Worm (Caenorhabditis elegans) whole organism, L1 larva: ENCODE data around the gene F21D5.9.

Experiments
- F16B12.6 ChIP-seq: fragments of 150-350 bp; optimal IDR thresholded peaks from 2 replicates; lab custom pipeline; 2014; ENCODE audit warnings: missing biosample characterization, missing genetic modification characterization
- Y116A8C.19 ChIP-seq: sonication (generic microtip); optimal IDR thresholded peaks from 2 replicates; lab custom pipeline; 2016; ENCODE audit warnings: missing compliant biosample characterization, missing genetic modification characterization, borderline replicate concordance
- aha-1 ChIP-seq: fragments of 150-350 bp; optimal IDR thresholded peaks from 2 replicates; lab custom pipeline; 2014; ENCODE audit warnings: missing biosample characterization, missing genetic modification characterization
- alr-1 ChIP-seq: fragments of 200-800 bp; sonication (Bioruptor generic); optimal IDR thresholded peaks from 2 replicates; lab custom pipeline; 2018; ENCODE audit warnings: borderline replicate concordance, mild to moderate bottlenecking, missing genetic modification characterization, missing compliant biosample characterization
- aly-2 ChIP-seq: fragments of 150-350 bp; optimal IDR thresholded peaks from 2 replicates; lab custom pipeline; 2014; ENCODE audit warnings: missing biosample characterization, missing genetic modification characterization
- ceh-82 ChIP-seq, 3 experiments: fragments of 150-350 bp in 1 of 3; sonication (generic microtip) in 2 of 3; optimal IDR thresholded peaks; 2 replicates each; lab custom pipeline; 2014 to 2017; ENCODE audit warnings: missing biosample characterization in 3 of 3, missing genetic modification characterization in 3 of 3
- ceh-88 ChIP-seq: fragments of 200-800 bp; sonication (Bioruptor generic); IDR thresholded peaks from 2 replicates; pipeline ENCODE4 v1.3.6; 2022; ENCODE audit warnings: missing genetic modification characterization, missing compliant biosample characterization
- ceh-90 ChIP-seq: sonication (generic microtip); optimal IDR thresholded peaks from 2 replicates; lab custom pipeline; 2016; ENCODE audit warnings: missing genetic modification characterization, missing compliant biosample characterization
- dpl-1 ChIP-seq, 3 experiments: fragments of 150-350 bp in 2 of 3; sonication (generic microtip) in 1 of 3; optimal IDR thresholded peaks; 2 replicates each; lab custom pipeline; 2014 to 2017; ENCODE audit warnings: missing biosample characterization in 3 of 3, missing genetic modification characterization in 3 of 3, missing genetic modification reagents in 3 of 3
- dsc-1 ChIP-seq: sonication (generic microtip); optimal IDR thresholded peaks from 2 replicates; lab custom pipeline; 2016; ENCODE audit warnings: mild to moderate bottlenecking, missing genetic modification characterization, missing compliant biosample characterization
- efl-1 ChIP-seq, 4 experiments: fragments of 150-350 bp; optimal IDR thresholded peaks in 3 of 4; peaks in 1 of 4; 1 replicate in 1 of 4; 2 replicates in 3 of 4; lab custom pipeline; 2014; ENCODE audit warnings: missing biosample characterization in 2 of 4, missing genetic modification characterization in 2 of 4, missing genetic modification reagents in 2 of 4
- egl-13 ChIP-seq: sonication (generic microtip); optimal IDR thresholded peaks from 2 replicates; lab custom pipeline; 2016; ENCODE audit warnings: missing genotype, missing genetic modification reagents, missing genetic modification characterization, missing compliant biosample characterization
- egl-27 ChIP-seq, 2 experiments: fragments of 150-350 bp in 1 of 2; sonication (generic microtip); optimal IDR thresholded peaks; 3 replicates each; lab custom pipeline; 2017 to 2018; ENCODE audit warnings: missing biosample characterization in 2 of 2, missing genetic modification characterization in 2 of 2, missing genetic modification reagents in 2 of 2
- elt-2 ChIP-seq: sonication (generic microtip); optimal IDR thresholded peaks from 2 replicates; lab custom pipeline; 2016; ENCODE audit warnings: missing genetic modification characterization, mild to moderate bottlenecking, inconsistent platforms, missing compliant biosample characterization, missing genetic modification reagents
- elt-3 ChIP-seq, 6 experiments: fragments of 150-350 bp in 1 of 6; sonication (generic microtip); optimal IDR thresholded peaks; 2 replicates each; lab custom pipeline; 2017 to 2018; ENCODE audit warnings: missing biosample characterization in 6 of 6, missing genetic modification characterization in 6 of 6, inconsistent platforms in 1 of 6
- ets-5 ChIP-seq: fragments of 200-800 bp; sonication (Bioruptor generic); IDR thresholded peaks from 2 replicates; pipeline ENCODE4 v1.3.6; 2022; ENCODE audit warnings: missing genetic modification characterization, missing compliant biosample characterization
- fkh-10 ChIP-seq: sonication (generic microtip); optimal IDR thresholded peaks from 2 replicates; lab custom pipeline; 2017; ENCODE audit warnings: missing biosample characterization, missing genetic modification reagents, missing genetic modification characterization
- fkh-4 ChIP-seq: sonication (generic microtip); optimal IDR thresholded peaks from 2 replicates; lab custom pipeline; 2016; ENCODE audit warnings: missing compliant biosample characterization, missing genetic modification characterization, borderline replicate concordance
- fkh-8 ChIP-seq: sonication (generic microtip); optimal IDR thresholded peaks from 2 replicates; lab custom pipeline; 2016; ENCODE audit warnings: mild to moderate bottlenecking, missing genetic modification characterization, missing compliant biosample characterization
- hpl-2 ChIP-seq: fragments of 150-350 bp; optimal IDR thresholded peaks from 2 replicates; lab custom pipeline; 2014; ENCODE audit warnings: missing biosample characterization, missing genetic modification reagents, missing genetic modification characterization
- irx-1 ChIP-seq: sonication (generic microtip); optimal IDR thresholded peaks from 2 replicates; lab custom pipeline; 2016; ENCODE audit warnings: missing genetic modification characterization, missing compliant biosample characterization
- isw-1 ChIP-seq: fragments of 200-800 bp; sonication (Bioruptor generic); IDR thresholded peaks from 2 replicates; pipeline ENCODE4 v1.3.6; 2022; ENCODE audit warnings: missing genetic modification characterization, missing compliant biosample characterization
- jun-1 ChIP-seq: fragments of 150-350 bp; optimal IDR thresholded peaks from 2 replicates; lab custom pipeline; 2014; ENCODE audit warnings: missing biosample characterization, missing genetic modification reagents, missing genetic modification characterization
- lin-13 ChIP-seq: fragments of 150-350 bp; optimal IDR thresholded peaks from 2 replicates; lab custom pipeline; 2014; ENCODE audit warnings: missing biosample characterization, missing genetic modification reagents, missing genetic modification characterization
- lin-14 ChIP-seq: fragments of 200-800 bp; sonication (Bioruptor generic); optimal IDR thresholded peaks from 2 replicates; lab custom pipeline; 2018; ENCODE audit warnings: mild to moderate bottlenecking, missing genetic modification characterization, moderate library complexity, missing compliant biosample characterization
- lin-15B ChIP-seq: fragments of 150-350 bp; sonication (generic microtip); optimal IDR thresholded peaks from 3 replicates; lab custom pipeline; 2014; ENCODE audit warnings: missing biosample characterization, missing genetic modification characterization
- lin-35 ChIP-seq, 2 experiments: fragments of 150-350 bp; optimal IDR thresholded peaks; 2 replicates each; lab custom pipeline; 2014; ENCODE audit warnings: missing biosample characterization in 2 of 2, missing genetic modification characterization in 2 of 2, missing genetic modification reagents in 2 of 2
- lir-3 ChIP-seq: sonication (generic microtip); optimal IDR thresholded peaks from 2 replicates; lab custom pipeline; 2016; ENCODE audit warnings: mild to moderate bottlenecking, missing genetic modification characterization, moderate library complexity, missing compliant biosample characterization; ENCODE audit not compliant: poor library complexity
- lsy-2 ChIP-seq, 2 experiments: fragments of 150-350 bp; optimal IDR thresholded peaks; 2 replicates each; lab custom pipeline; 2014; ENCODE audit warnings: missing biosample characterization in 2 of 2, missing genetic modification characterization in 2 of 2
- mab-9 ChIP-seq: fragments of 200-800 bp; sonication (Bioruptor generic); IDR thresholded peaks from 2 replicates; pipeline ENCODE4 v1.3.6; 2022; ENCODE audit warnings: missing genetic modification reagents, missing genetic modification characterization, missing compliant biosample characterization
- mef-2 ChIP-seq: fragments of 150-350 bp; optimal IDR thresholded peaks from 2 replicates; lab custom pipeline; 2014; ENCODE audit warnings: missing biosample characterization, missing genetic modification characterization
- mep-1 ChIP-seq: fragments of 150-350 bp; optimal IDR thresholded peaks from 2 replicates; lab custom pipeline; 2014; ENCODE audit warnings: missing biosample characterization, missing genetic modification characterization
- nhr-19 ChIP-seq: fragments of 200-800 bp; sonication (Bioruptor generic); conservative IDR thresholded peaks from 2 replicates; pipeline ENCODE4 v1.3.6; 2022; ENCODE audit warnings: missing genetic modification characterization, missing compliant biosample characterization
- nhr-20 ChIP-seq: sonication (generic microtip); optimal IDR thresholded peaks from 2 replicates; lab custom pipeline; 2016; ENCODE audit warnings: mild to moderate bottlenecking, missing genetic modification characterization, missing compliant biosample characterization
- nhr-47 ChIP-seq: sonication (generic microtip); optimal IDR thresholded peaks from 2 replicates; lab custom pipeline; 2016; ENCODE audit warnings: mild to moderate bottlenecking, missing genetic modification characterization, moderate library complexity, missing compliant biosample characterization
- nhr-71 ChIP-seq: sonication (generic microtip); optimal IDR thresholded peaks from 2 replicates; lab custom pipeline; 2016; ENCODE audit warnings: mild to moderate bottlenecking, missing genetic modification characterization, moderate library complexity, missing compliant biosample characterization
- nhr-84 ChIP-seq: sonication (generic microtip); optimal IDR thresholded peaks from 2 replicates; lab custom pipeline; 2017; ENCODE audit warnings: missing biosample characterization, missing genetic modification characterization
- nhr-90 ChIP-seq: sonication (generic microtip); optimal IDR thresholded peaks from 2 replicates; lab custom pipeline; 2016; ENCODE audit warnings: mild to moderate bottlenecking, missing genetic modification characterization, missing compliant biosample characterization; ENCODE audit not compliant: poor library complexity
- pag-3 ChIP-seq: sonication (generic microtip); optimal IDR thresholded peaks from 2 replicates; lab custom pipeline; 2017; ENCODE audit warnings: missing genetic modification characterization, mild to moderate bottlenecking, missing compliant biosample characterization, antibody characterized with exemption, borderline replicate concordance; ENCODE audit not compliant: insufficient read depth
- rnt-1 ChIP-seq: sonication (generic microtip); optimal IDR thresholded peaks from 2 replicates; lab custom pipeline; 2016; ENCODE audit warnings: mild to moderate bottlenecking, missing genetic modification characterization, moderate library complexity, missing compliant biosample characterization
- skn-1 ChIP-seq: fragments of 150-350 bp; optimal IDR thresholded peaks from 2 replicates; lab custom pipeline; 2014; ENCODE audit warnings: missing biosample characterization, missing genetic modification characterization
- sup-37 ChIP-seq: fragments of 200-800 bp; sonication (Bioruptor generic); optimal IDR thresholded peaks from 2 replicates; lab custom pipeline; 2018; ENCODE audit warnings: mild to moderate bottlenecking, missing genetic modification characterization, missing compliant biosample characterization
- swsn-7 ChIP-seq: sonication (generic microtip); optimal IDR thresholded peaks from 2 replicates; lab custom pipeline; 2016; ENCODE audit warnings: missing genetic modification characterization, missing compliant biosample characterization
- tbx-2 ChIP-seq: sonication (generic microtip); optimal IDR thresholded peaks from 2 replicates; lab custom pipeline; 2016; ENCODE audit warnings: missing genetic modification characterization, missing compliant biosample characterization
- unc-86 ChIP-seq: sonication (generic microtip); optimal IDR thresholded peaks from 2 replicates; lab custom pipeline; 2016; ENCODE audit warnings: missing genetic modification characterization, missing compliant biosample characterization
- vab-15 ChIP-seq: sonication (generic microtip); optimal IDR thresholded peaks from 2 replicates; lab custom pipeline; 2017; ENCODE audit warnings: missing genotype, mild to moderate bottlenecking, missing genetic modification characterization, missing compliant biosample characterization
- xbp-1 ChIP-seq: sonication (generic microtip); optimal IDR thresholded peaks from 2 replicates; lab custom pipeline; 2016; ENCODE audit warnings: missing genetic modification characterization, missing compliant biosample characterization
- zag-1 ChIP-seq: fragments of 150-350 bp; optimal IDR thresholded peaks from 2 replicates; lab custom pipeline; 2014; ENCODE audit warnings: missing biosample characterization, missing genetic modification characterization
- zip-4 ChIP-seq: fragments of 200-800 bp; sonication (Bioruptor generic); optimal IDR thresholded peaks from 2 replicates; lab custom pipeline; 2018; ENCODE audit warnings: mild to moderate bottlenecking, missing genetic modification characterization, moderate library complexity, missing compliant biosample characterization
- ztf-11 ChIP-seq, 2 experiments: sonication (generic microtip); optimal IDR thresholded peaks; 2 replicates each; lab custom pipeline; 2016 to 2017; ENCODE audit warnings: missing genetic modification characterization in 2 of 2, missing biosample characterization in 1 of 2, missing compliant biosample characterization in 1 of 2
- ztf-4 ChIP-seq: fragments of 150-350 bp; optimal IDR thresholded peaks from 2 replicates; lab custom pipeline; 2014; ENCODE audit warnings: missing biosample characterization, missing genetic modification characterization

The F21D5.9 gene

DNA sequence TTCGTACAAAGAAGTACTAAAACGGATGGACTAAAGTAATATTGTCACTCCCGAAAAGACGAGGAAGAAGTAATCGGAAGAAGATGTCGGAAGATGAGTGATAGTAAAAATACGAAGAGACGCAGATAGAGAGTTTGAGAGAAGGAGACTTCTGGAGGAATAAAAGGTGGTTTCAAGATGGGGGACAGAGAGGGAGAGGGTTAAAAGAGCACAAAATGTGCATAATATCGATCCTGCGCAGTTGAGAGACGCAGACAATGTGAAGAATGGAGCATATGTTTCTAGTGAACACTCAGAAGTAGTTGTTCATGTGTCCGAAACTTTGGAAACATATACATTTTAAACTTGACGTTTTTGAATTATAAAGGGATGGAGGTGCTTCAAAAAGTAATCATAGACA, 38.7 kb downstream of the F21D5.9 start:
- TF ChIP-seq rnt-1 (tag; lab: Kevin White, UChicago) (no peak), nhr-20 (tag; lab: Kevin White, UChicago) (no peak), ets-5 (GFP tag; lab: Robert Waterston, UW) (no peak), ceh-88 (GFP tag; lab: Robert Waterston, UW) (no peak), ztf-4 (no peak), Y116A8C.19 (tag; lab: Kevin White, UChicago) (no peak), unc-86 (peak; percentile 49), lsy-2 (tag; optimal IDR thresholded peaks at IDR 0.05; lab: Kevin White, UChicago) (peak; percentile 21 to 43), nhr-84 (no peak), nhr-90 (tag; lab: Kevin White, UChicago) (no peak), mep-1 (tag; lab: Kevin White, UChicago) (no peak), ceh-90 (tag; lab: Kevin White, UChicago) (no peak), nhr-71 (tag; lab: Kevin White, UChicago) (peak; percentile 53), pag-3 (tag; lab: Kevin White, UChicago) (no peak), xbp-1 (tag; lab: Kevin White, UChicago) (peak; percentile 14), F16B12.6 (tag; lab: Kevin White, UChicago) (no peak), sup-37 (GFP tag; lab: Kevin White, UChicago) (no peak), lin-13 (no peak), tbx-2 (tag; lab: Kevin White, UChicago) (peak; percentile 41), lir-3 (no peak), alr-1 (no peak), ztf-11 (tag; optimal IDR thresholded peaks at IDR 0.05; lab: Kevin White, UChicago) (no peak), swsn-7 (peak; percentile 49), lin-14 (GFP tag; lab: Kevin White, UChicago) (peak; percentile 92), elt-2 (tag; lab: Kevin White, UChicago) (no peak), lin-35 (GFP tag; optimal IDR thresholded peaks at IDR 0.05; lab: Kevin White, UChicago) (peak in 1 of 2 experiments; percentile 43), elt-3 (tag; optimal IDR thresholded peaks at IDR 0.05; lab: Kevin White, UChicago) (no peak), vab-15 (tag; lab: Kevin White, UChicago) (no peak), jun-1 (tag; lab: Kevin White, UChicago) (no peak), ceh-82 (tag; optimal IDR thresholded peaks at IDR 0.05; lab: Kevin White, UChicago) (peak; percentile 15 to 66 (median 34)), egl-27 (tag; optimal IDR thresholded peaks at IDR 0.05; lab: Kevin White, UChicago) (no peak), nhr-47 (tag; lab: Kevin White, UChicago) (peak; percentile 45), mef-2 (no peak), aha-1 (no peak), dpl-1 (GFP tag; optimal IDR thresholded peaks at IDR 0.05; lab: Kevin White, UChicago) (peak in 1 of 3 experiments; percentile 32), zag-1 (peak; percentile 48), fkh-4 (tag; lab: Kevin White, UChicago) (peak; percentile 65), lin-15B (no peak), zip-4 (GFP tag; lab: Kevin White, UChicago) (no peak), dsc-1 (peak; percentile 92), irx-1 (tag; lab: Kevin White, UChicago) (peak; percentile 24), fkh-10 (GFP tag; lab: Kevin White, UChicago) (peak; percentile 84), isw-1 (GFP tag; lab: Robert Waterston, UW) (peak; percentile 35), nhr-19 (GFP tag; lab: Robert Waterston, UW) (no peak), fkh-8 (tag; lab: Kevin White, UChicago) (peak; percentile 47), efl-1 (optimal IDR thresholded peaks at IDR 0.05; lab: Kevin White, UChicago) (peak; percentile 43 to 56), efl-1 (GFP tag; optimal IDR thresholded peaks at IDR 0.05 in 1 of 2; lab: Kevin White, UChicago) (peak in 1 of 2 experiments; percentile 9), hpl-2 (GFP tag; lab: Kevin White, UChicago) (no peak), egl-13 (tag; lab: Kevin White, UChicago) (peak; percentile 46), mab-9 (no peak), skn-1 (tag; lab: Kevin White, UChicago) (peak; percentile 11), aly-2 (no peak)
